Worm (Caenorhabditis elegans) whole organism, L4 larva: Measurements from ENCODE around the gene bcl-11.
A peak's percentile ranks its signal among the peaks of the same experiment; 100 is the strongest.

Experiments
- T20F7.1 ChIP-seq: fragments of 200-800 bp; sonication (Bioruptor generic); optimal IDR thresholded peaks from 2 replicates; lab custom pipeline; 2018; ENCODE audit warnings: mild to moderate bottlenecking, missing genetic modification characterization, missing compliant biosample characterization
- ceh-44 ChIP-seq: fragments of 200-800 bp; sonication (Bioruptor generic); IDR thresholded peaks from 2 replicates; pipeline ENCODE4 v1.3.6; 2022; ENCODE audit warnings: missing genetic modification reagents, missing genetic modification characterization, missing compliant biosample characterization
- dpl-1 ChIP-seq: fragments of 150-350 bp; optimal IDR thresholded peaks from 2 replicates; lab custom pipeline; 2014; ENCODE audit warnings: missing biosample characterization, missing genetic modification reagents, missing genetic modification characterization
- fkh-10 ChIP-seq: fragments of 150-350 bp; optimal IDR thresholded peaks from 2 replicates; lab custom pipeline; 2014; ENCODE audit warnings: missing biosample characterization, missing genetic modification reagents, missing genetic modification characterization
- lin-29 ChIP-seq: fragments of 200-800 bp; sonication (Bioruptor generic); IDR thresholded peaks from 2 replicates; pipeline ENCODE4 v1.3.6; 2022; ENCODE audit warnings: missing genetic modification reagents, missing genetic modification characterization, missing compliant biosample characterization
- mdl-1 ChIP-seq, 2 experiments: fragments of 150-350 bp in 1 of 2; sonication (generic microtip) in 1 of 2; optimal IDR thresholded peaks; 2 replicates each; lab custom pipeline; 2014 to 2017; ENCODE audit warnings: missing biosample characterization in 2 of 2, missing genetic modification characterization in 2 of 2
- nhr-77 ChIP-seq: fragments of 150-350 bp; optimal IDR thresholded peaks from 2 replicates; lab custom pipeline; 2014; ENCODE audit warnings: missing biosample characterization, missing genetic modification characterization
- pqm-1 ChIP-seq: sonication (generic microtip); optimal IDR thresholded peaks from 2 replicates; lab custom pipeline; 2017; ENCODE audit warnings: missing biosample characterization, missing genetic modification characterization
- snpc-4 ChIP-seq: fragments of 150-350 bp; optimal IDR thresholded peaks from 2 replicates; lab custom pipeline; 2014; ENCODE audit warnings: missing biosample characterization, missing genetic modification characterization
- unc-62 ChIP-seq, 3 experiments: fragments of 150-350 bp in 1 of 3; sonication (generic microtip); optimal IDR thresholded peaks in 2 of 3; peaks in 1 of 3; 1 replicate in 1 of 3; 2 replicates in 2 of 3; lab custom pipeline; 2014 to 2017; ENCODE audit warnings: missing biosample characterization in 3 of 3, missing genetic modification characterization in 3 of 3, missing genetic modification reagents in 3 of 3, missing genotype in 1 of 3
- zfp-3 ChIP-seq: fragments of 200-800 bp; sonication (Bioruptor generic); conservative IDR thresholded peaks from 2 replicates; pipeline ENCODE4 v1.3.6; 2022; ENCODE audit warnings: missing genetic modification reagents, missing genetic modification characterization, missing compliant biosample characterization

DNA sequence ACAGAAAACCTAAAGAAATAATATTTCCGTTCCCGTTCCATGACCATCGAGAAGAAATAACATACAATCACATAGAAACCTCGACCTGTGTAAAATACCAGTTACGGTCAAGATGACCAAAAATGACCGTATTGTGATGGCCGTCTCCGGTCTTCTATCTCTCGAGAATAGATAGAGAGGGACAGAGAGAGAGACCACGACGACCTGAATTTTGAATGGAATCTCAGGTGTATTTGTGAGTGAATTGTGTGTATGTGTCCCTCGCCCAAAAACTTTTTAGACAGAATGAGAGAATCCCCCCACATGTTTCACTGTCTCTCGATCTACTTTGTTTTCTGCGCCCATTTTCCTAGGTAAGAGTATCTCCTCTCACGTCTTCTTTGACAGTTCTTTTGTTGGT lies 1.0 kb upstream of the bcl-11 start:
- no peak for TF ChIP-seq nhr-77 (tag; lab: Kevin White, UChicago)
- TF ChIP-seq fkh-10 (GFP tag; lab: Kevin White, UChicago), result no peak
- TF ChIP-seq T20F7.1 (GFP tag; lab: Kevin White, UChicago), result no peak
- TF ChIP-seq pqm-1 (tag; lab: Kevin White, UChicago), result no peak
- no peak for TF ChIP-seq ceh-44 (GFP tag; lab: Robert Waterston, UW)
- peak in 1 of 2 experiments; percentile 13 for TF ChIP-seq unc-62 (GFP tag; optimal IDR thresholded peaks at IDR 0.05 in 1 of 2; lab: Kevin White, UChicago)
- no peak for TF ChIP-seq unc-62 (tag; optimal IDR thresholded peaks at IDR 0.05; lab: Kevin White, UChicago)
- no peak for TF ChIP-seq zfp-3 (GFP tag; lab: Robert Waterston, UW)
- no peak for TF ChIP-seq mdl-1 (tag; optimal IDR thresholded peaks at IDR 0.05; lab: Kevin White, UChicago)
- no peak for TF ChIP-seq dpl-1 (GFP tag; lab: Kevin White, UChicago)
- TF ChIP-seq lin-29, result no peak
- TF ChIP-seq snpc-4 (tag; lab: Kevin White, UChicago), result no peak
